Fruit fly (Drosophila melanogaster) whole organism, wandering third instar larva: Measurements from ENCODE around the gene Nup153.

ENCODE experiments used
- GATAd ChIP-seq: sonication (Bioruptor generic); optimal IDR thresholded peaks from 2 replicates; lab custom pipeline; 2016; ENCODE audit warnings: missing biosample characterization, missing genetic modification characterization
- br ChIP-seq: fragments of 200-800 bp; sonication (Bioruptor generic); optimal IDR thresholded peaks from 2 replicates; lab custom pipeline; 2016; ENCODE audit warnings: missing biosample characterization, missing genetic modification characterization
- fru ChIP-seq: fragments of 200-800 bp; sonication (Bioruptor generic); optimal IDR thresholded peaks from 3 replicates; lab custom pipeline; 2016; ENCODE audit warnings: missing biosample characterization, mild to moderate bottlenecking, missing genetic modification characterization
- h ChIP-seq: fragments of 200-800 bp; sonication (Bioruptor generic); optimal IDR thresholded peaks from 3 replicates; lab custom pipeline; 2016; ENCODE audit warnings: missing biosample characterization, mild to moderate bottlenecking, missing genetic modification characterization
- pan ChIP-seq: fragments of >200 bp; optimal IDR thresholded peaks from 2 replicates; lab custom pipeline; 2017
- usp ChIP-seq: fragments of >200 bp; optimal IDR thresholded peaks from 2 replicates; lab custom pipeline; 2017; ENCODE audit warnings: missing biosample characterization, missing genetic modification characterization

dm6 chrX:16648435-16648781 is 49.4 kb downstream of the Nup153 start:
- TF ChIP-seq GATAd (GFP tag; lab: Kevin White, UChicago): no peak
- no peak for TF ChIP-seq usp (GFP tag; lab: Kevin White, UChicago)
- TF ChIP-seq h (GFP tag; lab: Kevin White, UChicago): no peak
- TF ChIP-seq br: no peak
- TF ChIP-seq pan (lab: Kevin White, UChicago): no peak
- no peak for TF ChIP-seq fru
